Worm (Caenorhabditis elegans) whole organism, late embryonic: Measurements from ENCODE around the gene srh-214.

Experiments used
- F13H6.1 ChIP-seq: sonication (generic microtip); optimal IDR thresholded peaks from 2 replicates; lab custom pipeline; 2016; ENCODE audit warnings: missing genetic modification characterization, missing compliant biosample characterization
- ceh-48 ChIP-seq: sonication (generic microtip); optimal IDR thresholded peaks from 2 replicates; lab custom pipeline; 2016; ENCODE audit warnings: missing genetic modification characterization, inconsistent platforms, missing compliant biosample characterization
- fax-1 ChIP-seq: sonication (generic microtip); optimal IDR thresholded peaks from 2 replicates; lab custom pipeline; 2016; ENCODE audit warnings: missing genotype, missing genetic modification characterization, missing compliant biosample characterization
- hlh-13 ChIP-seq: fragments of 200-800 bp; sonication (Bioruptor generic); optimal IDR thresholded peaks from 2 replicates; lab custom pipeline; 2018; ENCODE audit warnings: mild to moderate bottlenecking, missing genetic modification characterization, missing compliant biosample characterization
- nfya-1 ChIP-seq: sonication (generic microtip); optimal IDR thresholded peaks from 2 replicates; lab custom pipeline; 2017; ENCODE audit warnings: missing genetic modification characterization, mild to moderate bottlenecking, missing compliant biosample characterization, antibody characterized with exemption, moderate library complexity
- pag-3 ChIP-seq: sonication (generic microtip); optimal IDR thresholded peaks from 2 replicates; lab custom pipeline; 2016; ENCODE audit warnings: missing compliant biosample characterization, missing genetic modification characterization, borderline replicate concordance
- pat-9 ChIP-seq: fragments of 200-800 bp; sonication (Bioruptor generic); optimal IDR thresholded peaks from 2 replicates; lab custom pipeline; 2018; ENCODE audit warnings: mild to moderate bottlenecking, missing genetic modification characterization, moderate library complexity, missing compliant biosample characterization
- rnt-1 ChIP-seq: sonication (generic microtip); optimal IDR thresholded peaks from 2 replicates; lab custom pipeline; 2016; ENCODE audit warnings: missing genetic modification characterization, missing compliant biosample characterization
- ttx-3 ChIP-seq: sonication (generic microtip); optimal IDR thresholded peaks from 2 replicates; lab custom pipeline; 2016; ENCODE audit warnings: missing genetic modification reagents, missing genetic modification characterization, missing compliant biosample characterization
- unc-86 ChIP-seq: sonication (generic microtip); optimal IDR thresholded peaks from 2 replicates; lab custom pipeline; 2016; ENCODE audit warnings: missing genetic modification characterization, missing compliant biosample characterization

- no peak for TF ChIP-seq nfya-1
- TF ChIP-seq pat-9 (tag; lab: Kevin White, UChicago) = no peak
- TF ChIP-seq rnt-1 (tag; lab: Kevin White, UChicago) = no peak
- no peak for TF ChIP-seq F13H6.1 (tag; lab: Kevin White, UChicago)
- TF ChIP-seq pag-3 = no peak
- TF ChIP-seq ttx-3 (tag; lab: Kevin White, UChicago) = no peak
- no peak for TF ChIP-seq fax-1
- no peak for TF ChIP-seq unc-86
- TF ChIP-seq hlh-13 (GFP tag; lab: Kevin White, UChicago) = no peak
- no peak for TF ChIP-seq ceh-48 (tag; lab: Kevin White, UChicago)
Observed at ce11 chrV:16821270-16821737, 8.3 kb downstream of the srh-214 start, which contains the start of gene T20B3.14.
